Worm (Caenorhabditis elegans): ENCODE results near the gene cpi-2.

Gene cpi-2

ce11 chrV:6043275-6044271 lies at the start of gene cpi-2:
Gene cpi-2 (plus strand): TSS chrV:6044062.
- no peak for TF ChIP-seq peb-1 (tag; optimal IDR thresholded peaks at IDR 0.05)
- peak; percentile 69 for TF ChIP-seq C34F6.9 (tag; optimal IDR thresholded peaks at IDR 0.05)
- peak; percentile 71 for TF ChIP-seq crh-2 (tag; optimal IDR thresholded peaks at IDR 0.05)
- TF ChIP-seq ZK546.5 (tag; optimal IDR thresholded peaks at IDR 0.05), result no peak
- no peak for TF ChIP-seq nhr-25 (tag; optimal IDR thresholded peaks at IDR 0.05)
- TF ChIP-seq nhr-77 (tag; optimal IDR thresholded peaks at IDR 0.05), result no peak
- no peak for TF ChIP-seq dmd-4 (tag; optimal IDR thresholded peaks at IDR 0.05)
- no peak for TF ChIP-seq sem-4 (tag; optimal IDR thresholded peaks at IDR 0.05)
- no peak for TF ChIP-seq ztf-4 (tag; optimal IDR thresholded peaks at IDR 0.05)
- no peak for TF ChIP-seq mdl-1 (tag; optimal IDR thresholded peaks at IDR 0.05)
- TF ChIP-seq mab-5 (tag; optimal IDR thresholded peaks at IDR 0.05), result no peak
- peak in 1 of 2 experiments; percentile 40 for TF ChIP-seq lsy-2 (tag; optimal IDR thresholded peaks at IDR 0.05)
- TF ChIP-seq nhr-129 (tag; optimal IDR thresholded peaks at IDR 0.05), result peak; percentile 64
- TF ChIP-seq Y55F3AM.14 (GFP tag; optimal IDR thresholded peaks at IDR 0.05), result no peak
- TF ChIP-seq ceh-16 (tag; optimal IDR thresholded peaks at IDR 0.05), result no peak
- TF ChIP-seq unc-55 (GFP tag; optimal IDR thresholded peaks at IDR 0.05), result peak; percentile 50
- TF ChIP-seq ama-1 (optimal IDR thresholded peaks at IDR 0.05), result peak; percentile 40
- TF ChIP-seq egl-27 (tag; optimal IDR thresholded peaks at IDR 0.05), result peak; percentile 35
- no peak for TF ChIP-seq snpc-4 (tag; optimal IDR thresholded peaks at IDR 0.05)
- no peak for TF ChIP-seq nhr-21 (tag; optimal IDR thresholded peaks at IDR 0.05)
- no peak for TF ChIP-seq unc-39 (tag; optimal IDR thresholded peaks at IDR 0.05)
- no peak for TF ChIP-seq nhr-11 (tag; optimal IDR thresholded peaks at IDR 0.05)
- TF ChIP-seq sma-9 (GFP tag; optimal IDR thresholded peaks at IDR 0.05), result peak; percentile 62
- no peak for TF ChIP-seq sma-9 (tag; optimal IDR thresholded peaks at IDR 0.05)
- TF ChIP-seq lin-11 (tag; optimal IDR thresholded peaks at IDR 0.05), result no peak
- no peak for TF ChIP-seq elt-1 (tag; optimal IDR thresholded peaks at IDR 0.05)
- TF ChIP-seq nhr-237 (tag; optimal IDR thresholded peaks at IDR 0.05), result no peak
- peak; percentile 76 for TF ChIP-seq fos-1 (tag; optimal IDR thresholded peaks at IDR 0.05)
- TF ChIP-seq ceh-82 (tag; optimal IDR thresholded peaks at IDR 0.05), result no peak
- TF ChIP-seq unc-62 (GFP tag; optimal IDR thresholded peaks at IDR 0.05), result no peak
- peak; percentile 57 for TF ChIP-seq F13H6.1 (tag; optimal IDR thresholded peaks at IDR 0.05)
- no peak for TF ChIP-seq alr-1 (tag; optimal IDR thresholded peaks at IDR 0.05)
- peak; percentile 83 for TF ChIP-seq gmeb-1 (tag; optimal IDR thresholded peaks at IDR 0.05)
- peak; percentile 43 for TF ChIP-seq lin-13 (GFP tag; optimal IDR thresholded peaks at IDR 0.05)

DNA sequence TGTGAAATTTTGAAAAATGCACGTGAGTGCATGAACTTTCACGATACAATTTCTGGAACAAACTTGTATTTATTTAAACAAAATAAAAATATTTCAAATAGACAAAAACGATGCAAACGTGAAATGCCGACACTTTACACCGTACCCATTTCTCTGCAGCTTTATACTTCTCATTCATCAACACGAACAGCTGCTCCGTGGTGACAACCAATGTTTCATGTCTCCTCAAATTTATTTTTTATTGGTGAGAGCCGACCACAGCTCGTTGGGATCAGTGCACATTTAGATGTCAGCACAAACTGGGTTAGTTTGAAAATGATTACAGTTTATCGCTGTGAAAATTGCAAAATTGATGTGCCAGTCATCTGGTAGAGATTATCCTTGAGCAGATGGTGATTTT lies 48.3 kb upstream of the cpi-2 start:
- TF ChIP-seq nhr-12 (tag; optimal IDR thresholded peaks at IDR 0.05), result no peak
- TF ChIP-seq ztf-11 (tag; optimal IDR thresholded peaks at IDR 0.05), result no peak
- TF ChIP-seq alr-1 (tag; optimal IDR thresholded peaks at IDR 0.05), result no peak
- no peak for TF ChIP-seq ceh-82 (tag; optimal IDR thresholded peaks at IDR 0.05)
- no peak for TF ChIP-seq unc-39 (tag; optimal IDR thresholded peaks at IDR 0.05)
- no peak for TF ChIP-seq nhr-77 (tag; optimal IDR thresholded peaks at IDR 0.05)

ce11 chrV:5996114-5996513 lies 47.7 kb upstream of the cpi-2 start, which contains the start of gene cpg-4:
Gene cpg-4 (plus strand): TSS chrV:5996416.
- TF ChIP-seq alr-1 (tag; optimal IDR thresholded peaks at IDR 0.05) (no peak), gmeb-1 (tag; optimal IDR thresholded peaks at IDR 0.05) (no peak), nhr-21 (tag; optimal IDR thresholded peaks at IDR 0.05) (no peak), sma-3 (GFP tag; optimal IDR thresholded peaks at IDR 0.05) (no peak), ztf-11 (tag; optimal IDR thresholded peaks at IDR 0.05) (no peak), C34F6.9 (tag; optimal IDR thresholded peaks at IDR 0.05) (no peak), ceh-82 (tag; optimal IDR thresholded peaks at IDR 0.05) (no peak)

ce11 chrV:6000368-6000802 lies 43.5 kb upstream of the cpi-2 start:
- TF ChIP-seq peb-1 (tag; optimal IDR thresholded peaks at IDR 0.05), result peak; percentile 32
- TF ChIP-seq ztf-1 (GFP tag; conservative IDR thresholded peaks at IDR 0.05), result no peak
- TF ChIP-seq sma-3 (GFP tag; optimal IDR thresholded peaks at IDR 0.05), result peak; percentile 97
- TF ChIP-seq unc-62 (GFP tag; optimal IDR thresholded peaks at IDR 0.05), result peak; percentile 91
- TF ChIP-seq mbf-1 (tag; optimal IDR thresholded peaks at IDR 0.05), result no peak
- TF ChIP-seq ama-1 (optimal IDR thresholded peaks at IDR 0.05), result no peak
- TF ChIP-seq nhr-25 (tag; optimal IDR thresholded peaks at IDR 0.05), result peak; percentile 95
- peak; percentile 67 for TF ChIP-seq lin-13 (GFP tag; optimal IDR thresholded peaks at IDR 0.05)
- TF ChIP-seq lin-11 (tag; optimal IDR thresholded peaks at IDR 0.05), result peak; percentile 67
- no peak for TF ChIP-seq elt-3 (tag; optimal IDR thresholded peaks at IDR 0.05)
- TF ChIP-seq Y55F3AM.14 (GFP tag; optimal IDR thresholded peaks at IDR 0.05), result peak; percentile 92
- no peak for TF ChIP-seq fos-1 (tag; optimal IDR thresholded peaks at IDR 0.05)
- peak; percentile 97 for TF ChIP-seq ztf-4 (tag; optimal IDR thresholded peaks at IDR 0.05)
- no peak for TF ChIP-seq ztf-11 (tag; optimal IDR thresholded peaks at IDR 0.05)
- no peak for TF ChIP-seq zag-1 (tag; optimal IDR thresholded peaks at IDR 0.05)
- peak; percentile 95 for TF ChIP-seq egl-27 (tag; optimal IDR thresholded peaks at IDR 0.05)
- TF ChIP-seq aly-2 (tag; optimal IDR thresholded peaks at IDR 0.05), result no peak
- peak; percentile 9 for TF ChIP-seq nhr-11 (tag; optimal IDR thresholded peaks at IDR 0.05)
- no peak for TF ChIP-seq nhr-237 (tag; optimal IDR thresholded peaks at IDR 0.05)
- peak; percentile 96 for TF ChIP-seq nhr-129 (tag; optimal IDR thresholded peaks at IDR 0.05)
- peak; percentile 95 for TF ChIP-seq C34F6.9 (tag; optimal IDR thresholded peaks at IDR 0.05)
- TF ChIP-seq elt-1 (tag; optimal IDR thresholded peaks at IDR 0.05), result no peak
- no peak for TF ChIP-seq lin-39 (tag; optimal IDR thresholded peaks at IDR 0.05)
- TF ChIP-seq snpc-4 (tag; optimal IDR thresholded peaks at IDR 0.05), result peak; percentile 62
- no peak for TF ChIP-seq mab-5 (tag; optimal IDR thresholded peaks at IDR 0.05)
- TF ChIP-seq alr-1 (tag; optimal IDR thresholded peaks at IDR 0.05), result peak; percentile 55
- TF ChIP-seq mdl-1 (tag; optimal IDR thresholded peaks at IDR 0.05), result peak; percentile 83 to 87
- TF ChIP-seq ceh-16 (tag; optimal IDR thresholded peaks at IDR 0.05), result peak; percentile 80

All from whole organism, L2 larva.